Worm (Caenorhabditis elegans) whole organism, L1 larva: Measurements from ENCODE around the gene cutl-15.

Experiments
- ceh-82 ChIP-seq, 3 experiments: fragments of 150-350 bp in 1 of 3; sonication (generic microtip) in 2 of 3; optimal IDR thresholded peaks; 2 replicates each; lab custom pipeline; 2014 to 2017; ENCODE audit warnings: missing biosample characterization in 3 of 3, missing genetic modification characterization in 3 of 3
- lin-13 ChIP-seq: fragments of 150-350 bp; optimal IDR thresholded peaks from 2 replicates; lab custom pipeline; 2014; ENCODE audit warnings: missing biosample characterization, missing genetic modification reagents, missing genetic modification characterization
- pqm-1 ChIP-seq: sonication (generic microtip); optimal IDR thresholded peaks from 3 replicates; lab custom pipeline; 2017; ENCODE audit warnings: missing biosample characterization, missing genetic modification characterization

DNA sequence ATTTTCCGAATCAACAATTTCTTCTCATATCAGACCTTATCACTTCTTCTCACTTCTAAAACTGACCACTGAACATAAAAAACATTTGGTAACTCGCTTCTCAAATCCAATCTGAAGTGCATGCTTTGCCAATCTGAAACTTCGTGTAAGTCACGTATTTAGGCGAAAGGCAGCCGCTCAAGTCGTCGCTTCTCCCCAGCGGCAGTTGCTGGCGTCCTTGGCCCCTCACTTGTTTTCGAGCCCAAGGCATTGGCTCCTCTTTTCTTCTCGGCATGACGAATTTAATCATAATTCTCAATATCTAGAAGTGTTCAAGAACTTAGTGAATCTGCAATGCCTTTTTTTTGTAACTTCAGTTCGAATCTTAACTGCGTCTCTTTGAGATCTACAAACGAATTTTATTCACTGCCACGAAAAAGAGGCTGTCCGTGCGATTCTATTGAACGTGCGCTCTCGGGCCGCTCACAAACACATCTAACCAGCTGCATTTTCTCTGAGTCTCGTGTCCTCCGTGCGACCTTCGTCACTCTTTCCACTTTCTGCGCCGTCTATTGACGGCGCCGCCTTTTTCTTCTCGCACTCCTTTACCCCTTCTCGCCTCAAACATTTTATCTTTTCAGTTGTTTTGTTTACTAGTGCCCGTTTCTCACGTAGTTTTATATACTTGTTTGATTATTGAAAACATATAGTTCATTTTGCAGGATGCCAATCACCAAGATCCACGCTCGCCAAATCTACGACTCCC lies 15.9 kb downstream of the cutl-15 start:
- TF ChIP-seq lin-13 (GFP tag; lab: Kevin White, UChicago) (no peak), ceh-82 (tag; optimal IDR thresholded peaks at IDR 0.05; lab: Kevin White, UChicago) (peak in 1 of 3 experiments; percentile 19), pqm-1 (tag; lab: Kevin White, UChicago) (no peak)
